Worm (Caenorhabditis elegans) whole organism, L1 larva: ENCODE data around the gene F53C3.8.

ENCODE experiments used
- ceh-63 ChIP-seq: fragments of 200-800 bp; sonication (Bioruptor generic); optimal IDR thresholded peaks from 2 replicates; lab custom pipeline; 2018; ENCODE audit warnings: mild to moderate bottlenecking, missing genetic modification characterization, missing compliant biosample characterization
- ces-1 ChIP-seq: fragments of 150-350 bp; optimal IDR thresholded peaks from 2 replicates; lab custom pipeline; 2014; ENCODE audit warnings: missing biosample characterization, missing genetic modification reagents, missing genetic modification characterization
- dpl-1 ChIP-seq, 3 experiments: fragments of 150-350 bp in 2 of 3; sonication (generic microtip) in 1 of 3; optimal IDR thresholded peaks; 2 replicates each; lab custom pipeline; 2014 to 2017; ENCODE audit warnings: missing biosample characterization in 3 of 3, missing genetic modification characterization in 3 of 3, missing genetic modification reagents in 3 of 3
- fkh-10 ChIP-seq: sonication (generic microtip); optimal IDR thresholded peaks from 2 replicates; lab custom pipeline; 2017; ENCODE audit warnings: missing biosample characterization, missing genetic modification reagents, missing genetic modification characterization
- lin-39 ChIP-seq: fragments of 150-350 bp; optimal IDR thresholded peaks from 2 replicates; lab custom pipeline; 2014; ENCODE audit warnings: missing biosample characterization, missing genetic modification reagents, missing genetic modification characterization
- mdl-1 ChIP-seq, 2 experiments: fragments of 150-350 bp; optimal IDR thresholded peaks; 2 replicates each; lab custom pipeline; 2014 to 2017; ENCODE audit warnings: missing biosample characterization in 2 of 2, missing genetic modification characterization in 2 of 2, inconsistent platforms in 1 of 2
- nhr-11 ChIP-seq: fragments of 150-350 bp; optimal IDR thresholded peaks from 2 replicates; lab custom pipeline; 2014; ENCODE audit warnings: missing biosample characterization, missing genetic modification characterization
- nhr-237 ChIP-seq: fragments of 150-350 bp; optimal IDR thresholded peaks from 2 replicates; lab custom pipeline; 2014; ENCODE audit warnings: missing biosample characterization, missing genetic modification characterization
- tbx-2 ChIP-seq: sonication (generic microtip); optimal IDR thresholded peaks from 2 replicates; lab custom pipeline; 2016; ENCODE audit warnings: missing genetic modification characterization, missing compliant biosample characterization
- unc-62 ChIP-seq: fragments of 150-350 bp; optimal IDR thresholded peaks from 2 replicates; lab custom pipeline; 2014; ENCODE audit warnings: missing biosample characterization, missing genetic modification reagents, missing genetic modification characterization

DNA sequence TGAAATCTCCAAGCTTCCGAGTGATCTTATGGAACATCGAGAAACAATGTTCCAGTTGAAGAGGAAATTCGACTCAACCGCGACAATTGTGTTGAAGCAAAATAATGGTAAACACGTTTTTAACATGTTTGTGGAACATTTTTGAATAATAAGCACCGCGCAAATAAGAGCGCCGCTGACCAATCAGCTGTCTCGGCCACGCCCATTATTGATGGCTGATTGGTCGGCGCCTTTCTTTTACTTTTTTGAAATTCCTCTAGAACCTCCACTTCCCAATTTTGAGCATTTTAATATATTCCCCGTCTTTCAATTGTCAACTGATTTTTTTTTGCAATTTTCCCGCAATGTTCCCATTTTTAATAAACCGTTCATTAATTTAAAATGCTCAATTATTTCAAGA lies 16.9 kb downstream of the F53C3.8 start:
- TF ChIP-seq mdl-1 (tag; optimal IDR thresholded peaks at IDR 0.05; lab: Kevin White, UChicago) (no peak), nhr-11 (tag; lab: Kevin White, UChicago) (no peak), fkh-10 (GFP tag; lab: Kevin White, UChicago) (no peak), ceh-63 (GFP tag; lab: Kevin White, UChicago) (no peak), ces-1 (GFP tag; lab: Kevin White, UChicago) (no peak), nhr-237 (tag; lab: Kevin White, UChicago) (no peak), tbx-2 (tag; lab: Kevin White, UChicago) (no peak), lin-39 (tag; lab: Kevin White, UChicago) (no peak), unc-62 (no peak), dpl-1 (GFP tag; optimal IDR thresholded peaks at IDR 0.05; lab: Kevin White, UChicago) (no peak)
